Fruit fly (Drosophila melanogaster): ENCODE results near the gene CG5958.
A peak's percentile ranks its signal among the peaks of the same experiment; 100 is the strongest.

Gene CG5958

DNA sequence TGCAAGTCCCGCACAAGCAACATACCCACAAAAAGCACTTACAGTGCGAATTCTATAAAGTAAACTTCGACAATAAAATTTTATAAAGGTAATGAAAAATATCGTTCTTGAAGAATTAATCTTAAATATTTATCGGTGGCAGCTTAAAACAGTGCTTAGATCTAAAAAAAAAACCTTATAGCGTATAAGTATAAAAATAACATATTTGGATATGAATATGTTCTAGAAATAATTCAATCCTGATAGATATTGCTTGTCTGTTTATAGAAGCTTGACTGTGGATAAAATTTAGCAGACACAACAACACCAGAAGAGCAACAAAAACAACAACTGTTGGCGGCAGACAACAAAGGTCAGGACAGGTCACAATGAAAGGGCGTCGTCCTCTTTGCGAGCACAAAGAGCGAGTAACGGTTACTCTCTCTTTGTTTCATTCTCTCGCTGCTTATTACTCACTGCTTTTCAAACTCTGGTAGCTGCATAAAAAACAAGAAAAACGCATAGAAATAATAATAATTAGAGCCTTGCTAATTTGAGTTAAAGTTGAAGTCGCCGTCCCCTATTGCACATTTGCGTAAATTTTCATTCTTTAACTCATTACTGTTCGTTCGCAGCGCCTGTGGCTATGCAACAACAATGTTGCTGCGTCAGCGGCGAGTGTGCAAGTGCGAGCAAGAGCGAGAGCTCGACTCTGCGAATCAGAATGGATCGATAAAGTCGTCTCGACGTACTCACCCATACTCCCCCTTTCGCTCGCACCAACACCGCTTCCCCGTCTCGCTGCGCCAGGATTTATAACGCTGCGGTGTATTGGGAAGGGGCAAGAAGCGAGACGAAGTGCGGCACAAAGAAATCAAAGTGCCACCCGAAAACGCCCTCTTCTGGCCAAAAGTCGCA is 13.7 kb downstream of the CG5958 start (continued):
- TF ChIP-seq Usf (GFP tag; optimal IDR thresholded peaks at IDR 0.05) (no peak), CG12769 (tag; optimal IDR thresholded peaks at IDR 0.05) (no peak), onecut (GFP tag; IDR thresholded peaks at IDR 0.05) (peak; percentile 99), HLHmδ (GFP tag; optimal IDR thresholded peaks at IDR 0.05) (no peak), CG12155 (GFP tag; optimal IDR thresholded peaks at IDR 0.05) (peak; percentile 93), dimm (GFP tag; IDR thresholded peaks at IDR 0.05) (no peak), CG9932 (GFP tag; IDR thresholded peaks at IDR 0.05) (peak; percentile 28), CG1602 (GFP tag; optimal IDR thresholded peaks at IDR 0.05) (no peak), NfI (GFP tag; optimal IDR thresholded peaks at IDR 0.05) (no peak), HmgZ (tag; optimal IDR thresholded peaks at IDR 0.05) (no peak), CG6813 (GFP tag; optimal IDR thresholded peaks at IDR 0.05) (no peak), HLH54F (GFP tag; optimal IDR thresholded peaks at IDR 0.05) (no peak), CG11504 (tag; optimal IDR thresholded peaks at IDR 0.05) (peak; percentile 48), twi (tag; optimal IDR thresholded peaks at IDR 0.05) (no peak), pzg (GFP tag; optimal IDR thresholded peaks at IDR 0.05) (no peak), Poxn (GFP tag; IDR thresholded peaks at IDR 0.05) (no peak), CG42726 (GFP tag; IDR thresholded peaks at IDR 0.05; ENCODE audit: partially characterized antibody) (peak; percentile 18; the same call in 1 of the 2 replicates), ERR (GFP tag; optimal IDR thresholded peaks at IDR 0.05) (no peak), ftz-f1 (GFP tag; optimal IDR thresholded peaks at IDR 0.05) (no peak), Xrp1 (GFP tag; IDR thresholded peaks at IDR 0.05) (no peak), sob (GFP tag; IDR thresholded peaks at IDR 0.05) (no peak), emc (GFP tag; optimal IDR thresholded peaks at IDR 0.05) (no peak), tio (GFP tag; optimal IDR thresholded peaks at IDR 0.05) (no peak), nau (GFP tag; optimal IDR thresholded peaks at IDR 0.05) (no peak), esg (GFP tag; conservative IDR thresholded peaks at IDR 0.05) (0 out of 2 replicates have a peak, but pooled peaks have one; percentile 10), CG11696 (GFP tag; IDR thresholded peaks at IDR 0.05) (no peak), pnt (GFP tag; optimal IDR thresholded peaks at IDR 0.05) (no peak), Lhr (GFP tag; optimal IDR thresholded peaks at IDR 0.05) (no peak), CG14710 (tag; optimal IDR thresholded peaks at IDR 0.05) (no peak), CG6791 (GFP tag; IDR thresholded peaks at IDR 0.05; ENCODE audit: partially characterized antibody) (peak; percentile 70; the same call in 2 of the 3 replicates), nmo (GFP tag; optimal IDR thresholded peaks at IDR 0.05) (peak; percentile 16), HHEX (GFP tag; optimal IDR thresholded peaks at IDR 0.05) (no peak), Ravus (GFP tag; IDR thresholded peaks at IDR 0.05) (no peak), Hr51 (GFP tag; optimal IDR thresholded peaks at IDR 0.05) (peak in 1 of 2 experiments; percentile 10), CG10543 (GFP tag; optimal IDR thresholded peaks at IDR 0.05) (no peak), gce (GFP tag; IDR thresholded peaks at IDR 0.05) (no peak), row (GFP tag; IDR thresholded peaks at IDR 0.05) (peak; percentile 66), crp (GFP tag; optimal IDR thresholded peaks at IDR 0.05) (no peak), CG15479 (GFP tag; optimal IDR thresholded peaks at IDR 0.05) (peak; percentile 50), CG30431 (GFP tag; optimal IDR thresholded peaks at IDR 0.05) (no peak), Meics (GFP tag; optimal IDR thresholded peaks at IDR 0.05) (peak; percentile 50), CG16815 (GFP tag; optimal IDR thresholded peaks at IDR 0.05) (no peak), Dbx (GFP tag; IDR thresholded peaks at IDR 0.05) (no peak), CG14014 (GFP tag; IDR thresholded peaks at IDR 0.05) (peak; percentile 40; the same call in 1 of the 2 replicates), ato (GFP tag; IDR thresholded peaks at IDR 0.05; ENCODE audit: partially characterized antibody) (no peak), Trl (optimal IDR thresholded peaks at IDR 0.05) (peak; percentile 29 to 40), Trl (GFP tag; optimal IDR thresholded peaks at IDR 0.05) (no peak), CG34422 (GFP tag; IDR thresholded peaks at IDR 0.05) (no peak), Optix (GFP tag; IDR thresholded peaks at IDR 0.05) (no peak)
